Fruit fly (Drosophila melanogaster) whole organism, pupa: ENCODE measurements around the gene corn.

Experiments
- CG10348 ChIP-seq: fragments of 200-800 bp; sonication (Bioruptor generic); IDR thresholded peaks from 2 replicates; pipeline ENCODE4 v1.3.6; 2022; ENCODE audit warnings: missing biosample characterization, missing genetic modification characterization
- CG12605 ChIP-seq: fragments of 200-800 bp; sonication (Bioruptor generic); IDR thresholded peaks from 2 replicates; pipeline ENCODE4 v1.3.6; 2022; ENCODE audit warnings: missing biosample characterization, missing genetic modification characterization
- CG13204 ChIP-seq: fragments of 200-800 bp; sonication (Bioruptor generic); optimal IDR thresholded peaks from 2 replicates; lab custom pipeline; 2018; ENCODE audit warnings: missing biosample characterization, mild to moderate bottlenecking, missing genetic modification characterization, moderate library complexity
- CG14655 ChIP-seq: fragments of 200-800 bp; sonication (Bioruptor generic); optimal IDR thresholded peaks from 3 replicates; lab custom pipeline; 2017; ENCODE audit warnings: mild to moderate bottlenecking, missing biosample characterization, missing genetic modification reagents, missing genetic modification characterization
- CG15710 ChIP-seq: fragments of 200-800 bp; sonication (Bioruptor generic); optimal IDR thresholded peaks from 2 replicates; lab custom pipeline; 2018; ENCODE audit warnings: missing biosample characterization, mild to moderate bottlenecking, missing genetic modification characterization, moderate library complexity
- CG17806 ChIP-seq: fragments of 200-800 bp; sonication (Bioruptor generic); optimal IDR thresholded peaks from 2 replicates; lab custom pipeline; 2018; ENCODE audit warnings: missing biosample characterization, mild to moderate bottlenecking, missing genetic modification characterization, moderate library complexity
- CG32121 ChIP-seq: fragments of 200-800 bp; sonication (Bioruptor generic); IDR thresholded peaks from 2 replicates; pipeline ENCODE4 v1.3.6; 2022; ENCODE audit warnings: missing biosample characterization, missing genetic modification characterization
- CG34367 ChIP-seq: fragments of 200-800 bp; sonication (Bioruptor generic); optimal IDR thresholded peaks from 2 replicates; lab custom pipeline; 2018; ENCODE audit warnings: missing biosample characterization, mild to moderate bottlenecking, missing genetic modification characterization
- CG4496 ChIP-seq: fragments of 200-800 bp; sonication (Bioruptor generic); IDR thresholded peaks from 3 replicates; pipeline ENCODE4 v1.3.6; 2022; ENCODE audit warnings: missing biosample characterization, missing genetic modification characterization
- CG8159 ChIP-seq: fragments of 200-800 bp; sonication (Bioruptor generic); optimal IDR thresholded peaks from 3 replicates; lab custom pipeline; 2018; ENCODE audit warnings: missing biosample characterization, mild to moderate bottlenecking, missing genetic modification characterization, moderate library complexity
- CG8301 ChIP-seq: fragments of 200-800 bp; sonication (Bioruptor generic); optimal IDR thresholded peaks from 2 replicates; lab custom pipeline; 2018; ENCODE audit warnings: missing biosample characterization, mild to moderate bottlenecking, missing genetic modification characterization
- CG9948 ChIP-seq: fragments of 200-800 bp; sonication (Bioruptor generic); optimal IDR thresholded peaks from 2 replicates; lab custom pipeline; 2018; ENCODE audit warnings: missing biosample characterization, mild to moderate bottlenecking, missing genetic modification characterization, moderate library complexity
- D1 ChIP-seq: fragments of 200-800 bp; sonication (Bioruptor generic); optimal IDR thresholded peaks from 2 replicates; lab custom pipeline; 2018; ENCODE audit warnings: missing biosample characterization, mild to moderate bottlenecking, missing genetic modification characterization, moderate library complexity
- EcR ChIP-seq: fragments of 200-800 bp; sonication (Bioruptor generic); optimal IDR thresholded peaks from 3 replicates; lab custom pipeline; 2019; ENCODE audit warnings: missing biosample characterization, missing genetic modification characterization, mild to moderate bottlenecking, moderate library complexity, missing genetic modification reagents
- Ets98B ChIP-seq: fragments of 200-800 bp; sonication (Bioruptor generic); IDR thresholded peaks from 2 replicates; pipeline ENCODE4 v1.3.6; 2022; ENCODE audit warnings: missing biosample characterization, missing genetic modification characterization
- Pif1A ChIP-seq: fragments of 200-800 bp; sonication (Bioruptor generic); optimal IDR thresholded peaks from 3 replicates; lab custom pipeline; 2016; ENCODE audit warnings: missing biosample characterization, missing genetic modification characterization
- Pif1B ChIP-seq: fragments of 200-800 bp; sonication (Bioruptor generic); optimal IDR thresholded peaks from 3 replicates; lab custom pipeline; 2016; ENCODE audit warnings: missing biosample characterization, missing genetic modification characterization
- Snoo ChIP-seq: fragments of 200-800 bp; sonication (Bioruptor generic); optimal IDR thresholded peaks from 3 replicates; lab custom pipeline; 2017; ENCODE audit warnings: missing biosample characterization, mild to moderate bottlenecking, missing genetic modification characterization, inconsistent platforms
- fd96Ca ChIP-seq: fragments of 200-800 bp; sonication (Bioruptor generic); IDR thresholded peaks from 3 replicates; pipeline ENCODE4 v1.3.6; 2022; ENCODE audit warnings: missing biosample characterization, missing genetic modification characterization
- gl ChIP-seq: fragments of 200-800 bp; sonication (Bioruptor generic); optimal IDR thresholded peaks from 2 replicates; lab custom pipeline; 2018; ENCODE audit warnings: missing biosample characterization, mild to moderate bottlenecking, missing genetic modification characterization
- rn ChIP-seq: fragments of 200-800 bp; sonication (Bioruptor generic); IDR thresholded peaks from 2 replicates; pipeline ENCODE4 v1.3.6; 2022; ENCODE audit warnings: missing biosample characterization, missing genetic modification characterization

Gene corn

DNA sequence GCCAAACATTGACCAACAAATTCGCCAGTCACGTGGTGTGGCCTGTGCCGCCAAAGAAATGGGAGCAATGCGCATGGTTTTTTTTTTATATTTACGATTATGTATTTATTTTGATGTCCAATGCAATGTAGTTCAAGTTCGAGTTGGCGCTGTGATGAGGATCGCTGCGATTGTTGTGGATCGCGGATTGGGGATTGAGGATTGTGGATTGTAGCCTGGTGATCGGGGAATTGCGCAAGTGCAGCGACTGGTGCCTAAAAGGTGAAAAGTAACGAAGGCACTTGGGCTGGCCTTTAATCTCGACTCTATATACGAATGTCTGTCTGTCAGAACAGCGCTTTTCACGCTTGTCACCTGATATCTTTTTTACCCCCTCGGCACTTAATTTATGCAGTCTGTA, 52.4 kb downstream of the corn start:
- no peak for TF ChIP-seq CG4496 (GFP tag; lab: Robert Waterston, UW)

DNA sequence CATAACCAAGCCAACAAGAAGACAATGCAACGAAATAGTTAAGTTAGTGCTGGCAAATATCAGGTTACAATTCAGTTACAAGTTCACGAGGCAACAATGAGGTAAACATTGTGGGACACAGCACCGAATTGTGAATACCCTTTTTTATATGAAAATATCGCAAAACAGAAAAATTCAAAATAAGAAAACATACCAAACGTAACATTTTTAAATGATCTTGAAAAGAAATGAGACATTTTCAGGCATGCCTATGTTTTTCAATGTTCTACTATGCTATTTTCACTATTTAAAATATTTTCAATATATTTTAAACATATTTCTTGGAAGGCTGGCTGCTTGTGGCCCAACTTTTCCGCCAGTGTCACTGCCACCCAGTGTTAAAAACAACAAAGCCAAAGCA, 52.9 kb downstream of the corn start:
- peak; percentile 40; the same call in 1 of the 3 replicates for TF ChIP-seq CG4496 (GFP tag; lab: Robert Waterston, UW)
- TF ChIP-seq Pif1B (GFP tag; lab: Kevin White, UChicago) = no peak
- peak; percentile 13 for TF ChIP-seq CG14655 (GFP tag; lab: Kevin White, UChicago)

DNA sequence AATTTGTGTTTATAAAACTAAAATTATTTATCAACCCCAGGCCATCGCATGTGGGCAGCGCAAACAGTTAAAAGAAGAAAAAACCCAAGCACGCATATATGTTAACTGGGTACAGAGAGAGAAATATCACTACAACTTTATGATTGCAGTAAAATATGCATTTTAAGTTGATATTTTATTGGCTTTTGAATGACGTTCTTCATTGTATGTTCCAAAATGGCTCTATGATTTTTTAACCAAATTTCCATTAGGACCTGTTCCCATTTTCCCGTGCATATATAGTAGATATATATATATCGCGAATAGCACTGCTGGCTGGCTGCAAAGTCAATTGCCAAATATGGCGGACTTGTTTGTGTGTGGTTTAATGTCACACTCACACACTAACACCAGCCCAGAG, 60.3 kb downstream of the corn start:
- TF ChIP-seq Snoo (tag; lab: Kevin White, UChicago) (no peak), CG13204 (GFP tag; lab: Kevin White, UChicago) (no peak), EcR (GFP tag; lab: Kevin White, UChicago) (no peak), CG32121 (GFP tag; lab: Robert Waterston, UW) (peak; percentile 59; the same call in 1 of the 2 replicates), rn (GFP tag; lab: Robert Waterston, UW) (0 out of 2 replicates have a peak, but pooled peaks have one; percentile 15), CG8301 (tag; lab: Kevin White, UChicago) (peak; percentile 35), Ets98B (GFP tag; lab: Robert Waterston, UW) (peak; percentile 74), CG8159 (tag; lab: Kevin White, UChicago) (no peak), gl (tag; lab: Kevin White, UChicago) (no peak), CG9948 (tag; lab: Kevin White, UChicago) (no peak), CG10348 (GFP tag; lab: Robert Waterston, UW) (no peak), CG15710 (tag; lab: Kevin White, UChicago) (no peak), D1 (tag; lab: Kevin White, UChicago) (no peak), CG14655 (GFP tag; lab: Kevin White, UChicago) (peak; percentile 23), Pif1A (peak; percentile 20), fd96Ca (GFP tag; lab: Robert Waterston, UW) (no peak), CG4496 (GFP tag; lab: Robert Waterston, UW) (peak; percentile 71; the same call in 2 of the 3 replicates), CG12605 (GFP tag; lab: Robert Waterston, UW) (no peak), Pif1B (GFP tag; lab: Kevin White, UChicago) (peak; percentile 7)

DNA sequence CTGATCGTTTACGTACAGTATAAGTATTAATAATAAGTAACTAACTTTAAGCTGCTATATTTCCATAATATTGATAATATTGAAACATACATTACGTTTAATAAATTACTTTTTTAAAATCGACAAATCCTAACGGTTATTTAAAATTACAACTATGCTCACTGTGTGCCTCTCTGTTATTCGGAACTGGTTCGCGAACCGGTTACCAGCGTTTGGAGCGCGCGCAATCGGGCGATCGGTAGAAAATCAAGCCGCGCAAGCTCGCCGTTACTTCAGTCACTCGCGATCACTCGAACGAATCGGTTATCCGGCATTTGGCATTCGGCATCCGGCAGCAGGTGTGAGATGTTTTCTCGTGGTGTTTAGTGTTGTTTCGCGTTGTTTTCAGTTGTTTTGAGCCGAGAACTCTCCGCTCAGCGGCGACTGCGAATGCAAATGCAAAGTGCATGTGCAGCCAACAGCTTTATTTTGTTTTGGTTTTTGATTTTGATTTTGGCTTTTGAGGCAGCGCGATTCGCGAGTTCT, 62.3 kb downstream of the corn start, which contains the start of gene form3:
Gene form3, plus strand, starts transcription at position 271 of the 525 bp plus-strand sequence.
- TF ChIP-seq gl (tag; lab: Kevin White, UChicago) (no peak), CG12605 (GFP tag; lab: Robert Waterston, UW) (no peak), fd96Ca (GFP tag; lab: Robert Waterston, UW) (0 out of 3 replicates have a peak, but pooled peaks have one; percentile 9), CG8159 (tag; lab: Kevin White, UChicago) (no peak), D1 (tag; lab: Kevin White, UChicago) (no peak), CG17806 (tag; lab: Kevin White, UChicago) (no peak), CG4496 (GFP tag; lab: Robert Waterston, UW) (no peak), CG10348 (GFP tag; lab: Robert Waterston, UW) (no peak), CG32121 (GFP tag; lab: Robert Waterston, UW) (no peak), CG34367 (tag; lab: Kevin White, UChicago) (no peak), Pif1A (no peak), Ets98B (GFP tag; lab: Robert Waterston, UW) (peak; percentile 37; the same call in 1 of the 2 replicates), CG15710 (tag; lab: Kevin White, UChicago) (no peak), CG13204 (GFP tag; lab: Kevin White, UChicago) (peak; percentile 9), CG14655 (GFP tag; lab: Kevin White, UChicago) (no peak), Snoo (tag; lab: Kevin White, UChicago) (no peak)
- TF ChIP-seq, all 21 proteins: peak for 3

DNA sequence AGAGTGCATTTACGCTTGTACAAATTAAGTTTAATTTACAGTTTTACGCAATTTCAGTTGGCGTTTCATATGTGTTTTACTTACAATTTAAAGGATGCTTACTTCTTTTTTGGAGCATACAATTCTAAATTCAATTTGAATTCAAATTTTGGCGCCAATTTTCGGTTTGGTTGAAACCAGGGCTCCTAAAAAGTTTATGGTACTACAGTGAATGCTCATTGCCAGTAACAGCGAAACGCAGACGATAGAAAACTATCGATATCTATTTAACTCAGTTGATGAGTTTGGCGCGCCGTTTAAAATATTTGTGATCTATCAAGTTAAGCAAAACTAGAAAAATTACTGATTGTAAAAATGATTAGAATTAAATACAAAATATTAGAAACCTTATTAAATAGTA, 62.9 kb downstream of the corn start:
- TF ChIP-seq Pif1A = no peak
- TF ChIP-seq CG13204 (GFP tag; lab: Kevin White, UChicago) = no peak
- no peak for TF ChIP-seq CG17806 (tag; lab: Kevin White, UChicago)
- TF ChIP-seq CG4496 (GFP tag; lab: Robert Waterston, UW) = no peak
- no peak for TF ChIP-seq EcR (GFP tag; lab: Kevin White, UChicago)
- no peak for TF ChIP-seq CG34367 (tag; lab: Kevin White, UChicago)
- TF ChIP-seq D1 (tag; lab: Kevin White, UChicago) = no peak
- no peak for TF ChIP-seq CG9948 (tag; lab: Kevin White, UChicago)
- no peak for TF ChIP-seq CG14655 (GFP tag; lab: Kevin White, UChicago)
- no peak for TF ChIP-seq CG15710 (tag; lab: Kevin White, UChicago)
- no peak for TF ChIP-seq gl (tag; lab: Kevin White, UChicago)
- TF ChIP-seq fd96Ca (GFP tag; lab: Robert Waterston, UW) = no peak
- TF ChIP-seq Snoo (tag; lab: Kevin White, UChicago) = no peak
- no peak for TF ChIP-seq CG32121 (GFP tag; lab: Robert Waterston, UW)
- no peak for TF ChIP-seq CG8301 (tag; lab: Kevin White, UChicago)
- no peak for TF ChIP-seq CG8159 (tag; lab: Kevin White, UChicago)
- no peak for TF ChIP-seq Pif1B (GFP tag; lab: Kevin White, UChicago)
- no peak for TF ChIP-seq rn (GFP tag; lab: Robert Waterston, UW)
- no peak for TF ChIP-seq CG12605 (GFP tag; lab: Robert Waterston, UW)
